Fruit fly (Drosophila melanogaster) whole organism: ENCODE measurements around the gene Syx4.

Experiments used
- CG8478 ChIP-seq: fragments of >200 bp; optimal IDR thresholded peaks from 2 replicates; lab custom pipeline; 2018; ENCODE audit warnings: inconsistent platforms
- Dll ChIP-seq: fragments of >200 bp; optimal IDR thresholded peaks from 2 replicates; lab custom pipeline; 2017
- EcR ChIP-seq, 2 experiments: fragments of >200 bp; optimal IDR thresholded peaks; 2 replicates each; lab custom pipeline; 2017; ENCODE audit warnings: missing biosample characterization in 2 of 2, missing genetic modification characterization in 2 of 2, missing genetic modification reagents in 2 of 2
- pan ChIP-seq: fragments of >200 bp; optimal IDR thresholded peaks from 2 replicates; lab custom pipeline; 2017
- psq ChIP-seq: fragments of >200 bp; optimal IDR thresholded peaks from 2 replicates; lab custom pipeline; 2017
- usp ChIP-seq: fragments of >200 bp; optimal IDR thresholded peaks from 2 replicates; lab custom pipeline; 2017; ENCODE audit warnings: missing biosample characterization, missing genetic modification characterization, mixed read lengths

The Syx4 gene

DNA sequence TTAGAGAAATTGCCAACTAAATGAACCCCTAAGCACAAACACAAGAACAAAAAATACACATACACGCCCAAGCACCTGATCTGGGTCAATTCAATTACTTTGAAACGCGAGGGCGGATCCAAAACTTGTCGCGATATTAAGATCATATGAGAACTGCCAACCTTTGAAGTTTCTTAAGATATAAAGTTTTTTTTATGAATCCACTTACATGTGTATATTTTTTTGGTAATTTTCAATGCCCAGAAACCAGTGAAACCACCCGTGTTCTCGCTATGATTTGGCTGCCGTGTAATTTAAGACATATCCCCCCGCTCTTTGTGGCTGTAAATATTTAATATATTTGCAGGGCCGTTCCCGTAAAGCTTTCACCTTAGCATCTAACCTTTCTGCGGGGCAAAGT, 5.8 kb upstream of the Syx4 start:
- no peak for TF ChIP-seq Dll (lab: Kevin White, UChicago)
- TF ChIP-seq pan (lab: Kevin White, UChicago): no peak

DNA sequence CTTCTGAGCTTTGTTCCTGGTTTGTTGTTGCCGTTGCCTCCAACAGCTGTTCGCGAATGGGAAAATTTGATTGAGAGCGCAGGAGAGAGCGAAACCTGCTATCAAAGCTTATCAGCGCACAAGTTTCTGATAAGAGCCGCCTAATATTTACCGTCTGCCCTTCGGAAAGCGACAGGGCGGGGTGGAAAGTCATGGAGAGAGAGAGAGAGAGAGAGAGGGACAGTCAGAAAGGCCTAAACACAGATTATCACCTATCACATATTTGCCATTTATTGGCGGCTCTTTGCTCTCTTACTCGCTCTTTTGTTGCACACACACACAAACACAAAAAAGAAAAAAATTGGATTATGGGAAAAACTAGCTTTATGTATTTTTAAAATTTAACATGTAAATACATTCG, 275 bp downstream of the Syx4 start:
- TF ChIP-seq EcR (GFP tag; optimal IDR thresholded peaks at IDR 0.05; lab: Kevin White, UChicago) (no peak), psq (no peak), CG8478 (lab: Kevin White, UChicago) (no peak), Dll (lab: Kevin White, UChicago) (no peak), pan (lab: Kevin White, UChicago) (no peak), usp (GFP tag; lab: Kevin White, UChicago) (no peak)

DNA sequence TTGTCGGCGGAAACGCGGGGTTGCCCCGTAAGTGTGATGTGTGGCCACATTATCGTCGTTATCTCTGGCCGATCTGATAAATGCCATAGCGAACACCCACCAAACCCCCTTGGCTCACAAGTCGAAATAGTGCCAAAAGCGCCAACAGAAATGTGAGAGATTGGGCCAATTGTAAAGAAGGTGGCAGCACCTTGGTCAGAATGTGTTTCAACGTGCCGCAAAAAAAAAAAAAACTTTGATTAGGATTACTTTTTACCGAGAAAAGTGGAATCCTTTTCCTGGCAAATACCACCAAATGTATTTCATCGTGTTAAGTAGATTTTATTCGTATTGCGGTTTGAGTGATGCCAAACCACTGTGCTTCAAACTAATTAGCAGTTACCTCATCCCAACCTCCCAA, 856 bp downstream of the Syx4 start:
- no peak for TF ChIP-seq CG8478 (lab: Kevin White, UChicago)
- no peak for TF ChIP-seq usp (GFP tag; lab: Kevin White, UChicago)
- no peak for TF ChIP-seq Dll (lab: Kevin White, UChicago)
- no peak for TF ChIP-seq pan (lab: Kevin White, UChicago)
- no peak for TF ChIP-seq EcR (GFP tag; optimal IDR thresholded peaks at IDR 0.05; lab: Kevin White, UChicago)
- no peak for TF ChIP-seq psq

DNA sequence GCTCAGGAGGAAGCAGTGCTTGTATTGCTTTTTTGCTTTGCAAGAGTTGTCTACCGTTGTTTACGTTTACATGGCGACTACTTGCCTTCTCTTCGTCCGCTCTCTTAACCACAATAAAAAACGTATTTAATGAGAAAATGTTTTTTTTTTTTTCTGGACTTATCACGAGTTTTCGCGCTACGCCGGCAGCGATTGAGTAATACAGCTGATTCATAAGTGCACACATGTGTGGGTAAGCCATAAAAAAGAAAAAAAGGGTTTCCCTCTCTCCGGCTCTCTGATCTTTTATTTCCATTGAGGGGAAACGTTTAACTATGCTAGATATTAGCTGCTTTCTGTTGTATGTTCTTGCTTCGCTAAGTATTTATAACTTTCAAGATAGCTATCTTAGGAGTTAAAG, 1.8 kb downstream of the Syx4 start:
- TF ChIP-seq usp (GFP tag; lab: Kevin White, UChicago) (no peak), psq (no peak), CG8478 (lab: Kevin White, UChicago) (no peak), EcR (GFP tag; optimal IDR thresholded peaks at IDR 0.05; lab: Kevin White, UChicago) (no peak), pan (lab: Kevin White, UChicago) (no peak), Dll (lab: Kevin White, UChicago) (no peak)

DNA sequence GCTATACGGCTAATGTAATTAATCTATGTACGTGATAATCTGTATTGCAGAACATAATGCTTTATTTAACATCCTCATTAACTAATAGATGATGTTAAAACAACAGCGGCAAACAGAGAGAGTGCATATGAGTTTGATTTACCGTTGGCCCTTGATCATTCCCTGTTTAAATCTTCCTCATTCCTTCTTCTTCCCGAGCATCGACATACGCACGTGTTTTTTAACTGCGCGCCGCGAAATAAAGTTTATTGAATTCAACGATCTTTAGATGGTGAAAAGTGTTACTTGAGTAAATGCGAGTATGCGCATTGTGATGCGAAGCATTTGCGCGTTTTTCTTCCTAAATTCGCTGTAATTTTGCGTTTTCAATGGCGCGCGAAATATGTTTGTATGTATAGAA, 3.8 kb downstream of the Syx4 start, which contains the start of gene kirre:
kirre (plus strand) TSS at position 301 of the 400 bp plus-strand sequence.
- TF ChIP-seq CG8478 (lab: Kevin White, UChicago) (no peak), pan (lab: Kevin White, UChicago) (no peak), usp (GFP tag; lab: Kevin White, UChicago) (no peak), EcR (GFP tag; optimal IDR thresholded peaks at IDR 0.05; lab: Kevin White, UChicago) (no peak), psq (no peak), Dll (lab: Kevin White, UChicago) (no peak)

DNA sequence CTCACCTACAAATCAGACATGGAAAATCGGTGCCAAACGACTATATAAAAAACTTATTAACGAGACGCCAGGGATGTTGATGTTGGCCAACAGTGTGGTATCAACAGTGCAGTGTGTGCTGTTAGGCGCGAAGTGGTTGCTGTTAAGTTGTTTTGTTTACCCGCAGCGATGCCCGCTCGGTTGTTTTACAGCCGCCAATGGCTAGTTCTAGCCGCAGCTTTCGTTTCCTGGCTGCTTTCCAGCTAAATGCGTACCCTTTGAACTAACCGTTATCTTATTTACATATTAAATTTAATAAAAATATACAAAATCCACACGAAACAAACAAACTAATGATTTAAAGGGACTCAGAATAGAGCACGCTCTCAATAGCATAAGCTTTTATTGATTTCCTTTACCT, 5.2 kb downstream of the Syx4 start, which contains the start of gene crm:
crm (minus strand) TSS at position 111 of the 400 bp plus-strand sequence.
- no peak for TF ChIP-seq psq
- TF ChIP-seq pan (lab: Kevin White, UChicago): no peak
- no peak for TF ChIP-seq Dll (lab: Kevin White, UChicago)
- no peak for TF ChIP-seq usp (GFP tag; lab: Kevin White, UChicago)
- TF ChIP-seq CG8478 (lab: Kevin White, UChicago): no peak
- no peak for TF ChIP-seq EcR (GFP tag; optimal IDR thresholded peaks at IDR 0.05; lab: Kevin White, UChicago)

DNA sequence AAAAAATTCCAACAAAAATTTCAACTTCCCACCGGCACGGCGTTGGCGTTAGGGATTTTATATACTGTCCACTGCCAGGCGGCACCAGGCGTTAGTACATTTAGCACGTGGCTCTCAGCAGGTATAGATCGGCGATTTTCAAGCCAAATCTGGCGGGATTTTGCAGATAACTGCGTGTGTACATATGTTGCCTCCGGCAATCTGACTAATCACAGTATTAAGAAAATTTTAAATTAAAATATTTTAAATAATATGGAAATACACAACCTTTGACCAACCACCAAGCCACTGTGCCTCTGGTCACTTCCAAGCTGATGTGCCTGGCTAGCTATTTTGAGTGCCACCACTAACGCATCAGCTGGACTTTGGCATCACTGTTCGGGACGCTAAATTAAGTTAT, 11.7 kb downstream of the Syx4 start, which contains the start of the genes ttm50 and CG2712:
ttm50 (minus strand) TSS at position 64 of the 400 bp plus-strand sequence.
CG2712 (plus strand) TSS at position 343 of the 400 bp plus-strand sequence.
- TF ChIP-seq usp (GFP tag; lab: Kevin White, UChicago): no peak
- TF ChIP-seq Dll (lab: Kevin White, UChicago): no peak
- no peak for TF ChIP-seq pan (lab: Kevin White, UChicago)
- no peak for TF ChIP-seq EcR (GFP tag; optimal IDR thresholded peaks at IDR 0.05; lab: Kevin White, UChicago)
- no peak for TF ChIP-seq psq
- no peak for TF ChIP-seq CG8478 (lab: Kevin White, UChicago)

DNA sequence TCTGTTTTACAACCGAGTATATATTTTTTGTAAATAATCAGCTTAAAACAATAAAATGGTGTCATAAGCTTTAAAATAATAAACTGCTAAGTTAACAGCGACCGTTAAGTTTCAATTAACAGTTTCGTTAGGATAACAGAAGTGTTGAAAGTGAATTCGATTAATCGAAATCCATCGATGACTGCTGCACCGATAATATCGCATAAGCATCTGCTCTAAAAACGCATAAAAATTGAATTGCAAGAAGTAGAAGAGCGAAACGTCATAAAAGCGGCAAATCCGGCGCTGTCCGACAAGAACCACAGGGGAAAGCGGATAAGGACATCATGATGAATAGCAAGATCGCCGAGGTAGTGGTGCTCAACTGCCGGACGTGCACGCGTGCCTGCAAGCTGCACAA, 16.4 kb downstream of the Syx4 start, which contains the start of gene dwg:
dwg (plus strand) TSS at position 193 of the 400 bp plus-strand sequence.
- TF ChIP-seq psq (no peak), usp (GFP tag; lab: Kevin White, UChicago) (no peak), Dll (lab: Kevin White, UChicago) (no peak), pan (lab: Kevin White, UChicago) (no peak), CG8478 (lab: Kevin White, UChicago) (no peak), EcR (GFP tag; optimal IDR thresholded peaks at IDR 0.05; lab: Kevin White, UChicago) (no peak)

DNA sequence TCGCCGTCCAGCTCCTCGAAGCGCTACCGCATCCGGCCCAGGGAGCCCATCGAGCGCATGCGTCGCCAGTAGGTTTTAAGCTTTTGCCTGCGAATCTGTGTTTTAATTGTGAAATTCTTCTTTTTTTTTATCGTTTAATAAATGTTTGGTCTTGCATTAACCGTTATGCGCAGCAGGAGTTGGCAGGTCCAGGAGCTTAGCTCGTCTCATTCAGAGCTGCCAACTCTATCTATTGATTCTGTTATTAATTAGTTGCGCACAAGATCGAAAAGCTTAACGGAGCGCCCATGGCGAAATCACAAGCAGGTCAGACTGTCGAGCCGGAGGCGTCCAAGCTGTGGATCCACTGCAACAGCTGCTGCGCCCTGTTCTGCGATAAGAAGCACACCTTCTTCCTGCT, 17.5 kb downstream of the Syx4 start, which contains the start of gene vilya:
vilya (plus strand) TSS at position 259 of the 400 bp plus-strand sequence.
- TF ChIP-seq Dll (lab: Kevin White, UChicago) (no peak), pan (lab: Kevin White, UChicago) (no peak), usp (GFP tag; lab: Kevin White, UChicago) (no peak), EcR (GFP tag; optimal IDR thresholded peaks at IDR 0.05; lab: Kevin White, UChicago) (no peak), psq (no peak), CG8478 (lab: Kevin White, UChicago) (no peak)

DNA sequence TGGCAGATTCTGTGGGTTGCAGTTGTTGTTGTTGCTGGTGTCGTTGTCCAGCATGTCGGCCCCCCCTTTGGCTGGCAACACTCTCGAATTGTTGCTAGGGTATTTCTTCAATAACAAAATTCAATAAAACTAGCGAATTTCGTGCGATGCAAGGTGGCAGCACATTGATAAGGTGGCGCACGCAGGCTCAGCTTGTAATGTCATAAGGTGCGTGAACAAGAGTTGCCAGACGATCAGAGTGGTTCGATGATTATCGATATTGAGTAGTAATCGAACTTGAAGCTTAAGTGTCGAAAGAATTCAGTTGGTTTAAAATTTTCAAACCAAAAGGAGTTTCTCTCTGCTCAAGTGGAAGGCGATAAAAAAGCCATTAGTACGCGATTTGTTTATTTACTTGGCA, 23.8 kb downstream of the Syx4 start, which contains the start of gene CG2701:
CG2701 (minus strand) TSS at position 206 of the 400 bp plus-strand sequence.
- TF ChIP-seq Dll (lab: Kevin White, UChicago) (no peak), psq (no peak), pan (lab: Kevin White, UChicago) (no peak), CG8478 (lab: Kevin White, UChicago) (no peak), EcR (GFP tag; optimal IDR thresholded peaks at IDR 0.05; lab: Kevin White, UChicago) (no peak), usp (GFP tag; lab: Kevin White, UChicago) (no peak)

DNA sequence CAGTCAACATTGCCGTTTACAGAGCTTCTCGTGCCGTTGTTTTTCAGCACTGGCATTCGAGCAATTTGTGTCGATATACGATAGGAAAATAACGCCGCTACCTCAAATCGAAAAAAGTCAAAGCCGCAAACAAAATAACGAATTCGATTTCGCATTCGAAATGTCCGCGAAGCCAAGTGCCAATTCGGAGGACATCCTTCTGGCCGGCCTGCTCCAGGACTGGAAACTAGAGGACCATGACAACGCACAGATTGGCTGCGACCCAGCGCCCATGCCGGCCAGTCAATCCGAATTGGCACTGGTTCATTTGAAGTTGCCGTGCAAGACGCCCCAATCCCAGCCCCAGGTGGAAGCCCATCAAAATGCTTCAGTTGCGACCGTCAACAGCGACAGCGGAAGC, 29.1 kb downstream of the Syx4 start:
- no peak for TF ChIP-seq psq
- no peak for TF ChIP-seq CG8478 (lab: Kevin White, UChicago)
- no peak for TF ChIP-seq EcR (GFP tag; optimal IDR thresholded peaks at IDR 0.05; lab: Kevin White, UChicago)
- no peak for TF ChIP-seq Dll (lab: Kevin White, UChicago)
- TF ChIP-seq usp (GFP tag; lab: Kevin White, UChicago): no peak
- no peak for TF ChIP-seq pan (lab: Kevin White, UChicago)

DNA sequence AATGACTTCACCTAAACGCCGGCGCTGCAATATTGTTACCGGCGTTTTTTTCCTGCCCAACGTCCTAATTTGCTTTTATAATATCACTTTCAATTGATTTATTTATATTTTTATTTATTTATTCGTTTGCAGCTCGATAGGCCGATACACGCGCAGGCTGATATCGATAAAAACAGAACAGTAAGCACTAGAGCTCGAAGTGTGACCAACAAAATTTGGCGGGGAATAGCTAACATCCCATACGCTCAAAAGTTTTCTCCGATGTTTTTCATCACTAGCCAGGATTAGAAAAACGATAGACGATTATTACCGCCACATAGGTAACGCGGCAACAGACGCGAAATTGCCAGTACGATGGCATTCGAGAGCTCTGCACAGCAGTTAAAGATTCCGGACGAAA, 30.1 kb downstream of the Syx4 start, which contains the start of the genes CG2685 and CG2694:
CG2685 (minus strand) TSS at position 185 of the 400 bp plus-strand sequence.
CG2694 (plus strand) TSS at position 304 of the 400 bp plus-strand sequence.
- TF ChIP-seq pan (lab: Kevin White, UChicago) (no peak), Dll (lab: Kevin White, UChicago) (no peak), psq (no peak), EcR (GFP tag; optimal IDR thresholded peaks at IDR 0.05; lab: Kevin White, UChicago) (no peak), CG8478 (lab: Kevin White, UChicago) (no peak), usp (GFP tag; lab: Kevin White, UChicago) (no peak)
